Worm (Caenorhabditis elegans): ENCODE measurements around the gene T04A8.7.

T04A8.7 gene

DNA sequence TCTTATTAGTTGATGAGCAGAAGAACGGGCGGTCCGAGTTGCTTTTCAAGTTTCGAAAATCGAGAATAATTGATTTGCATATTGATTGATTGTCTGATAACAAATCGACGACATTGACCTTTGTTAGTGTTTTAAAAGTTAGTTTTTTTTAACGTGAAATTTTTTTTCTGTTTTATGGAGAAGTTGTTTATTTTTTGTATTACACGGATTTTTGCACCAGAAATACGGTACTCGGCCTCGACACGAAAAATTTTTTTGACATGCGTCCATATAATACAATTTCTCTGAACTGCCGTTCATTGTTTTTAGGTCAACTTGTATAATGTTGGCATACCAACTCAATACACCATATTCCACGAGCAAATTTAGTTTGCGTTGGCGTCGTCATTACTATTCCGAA lies 39.8 kb upstream of the T04A8.7 start, which contains the start of gene T23F11.2:
Gene T23F11.2, minus strand, starts transcription at position 101 of the 400 bp plus-strand sequence.
- TF ChIP-seq nfya-1 (tag; optimal IDR thresholded peaks at IDR 0.05; ENCODE audit: insufficient read depth) (no peak), egl-5 (tag; optimal IDR thresholded peaks at IDR 0.05) (no peak), nhr-11 (tag; optimal IDR thresholded peaks at IDR 0.05) (no peak), daf-12 (tag; optimal IDR thresholded peaks at IDR 0.05) (no peak), ZK546.5 (tag; optimal IDR thresholded peaks at IDR 0.05) (no peak), ceh-82 (tag; optimal IDR thresholded peaks at IDR 0.05) (no peak), ama-1 (optimal IDR thresholded peaks at IDR 0.05) (no peak), hmg-11 (tag; optimal IDR thresholded peaks at IDR 0.05) (no peak), lsy-12 (tag; optimal IDR thresholded peaks at IDR 0.05) (no peak), lin-15B (tag; optimal IDR thresholded peaks at IDR 0.05) (no peak), nhr-237 (tag; optimal IDR thresholded peaks at IDR 0.05) (no peak)

ce11 chrIII:4656415-4656814 lies 38.7 kb upstream of the T04A8.7 start:
- TF ChIP-seq ceh-9 (tag; optimal IDR thresholded peaks at IDR 0.05) = no peak
- no peak for TF ChIP-seq fos-1 (tag; optimal IDR thresholded peaks at IDR 0.05)
- TF ChIP-seq elt-1 (tag; optimal IDR thresholded peaks at IDR 0.05) = peak; percentile 9
- no peak for TF ChIP-seq nhr-67 (tag; optimal IDR thresholded peaks at IDR 0.05)
- no peak for TF ChIP-seq nhr-23 (tag; optimal IDR thresholded peaks at IDR 0.05)
- no peak for TF ChIP-seq ZK546.5 (tag; optimal IDR thresholded peaks at IDR 0.05)
- peak; percentile 85 for TF ChIP-seq lin-39 (tag; optimal IDR thresholded peaks at IDR 0.05)
- TF ChIP-seq lsy-12 (tag; optimal IDR thresholded peaks at IDR 0.05) = no peak
- peak; percentile 76 for TF ChIP-seq hmg-11 (tag; optimal IDR thresholded peaks at IDR 0.05)
- TF ChIP-seq tbx-2 (tag; optimal IDR thresholded peaks at IDR 0.05) = peak; percentile 8
- TF ChIP-seq lin-15B (tag; optimal IDR thresholded peaks at IDR 0.05) = peak; percentile 31
- peak; percentile 67 for TF ChIP-seq fkh-10 (GFP tag; optimal IDR thresholded peaks at IDR 0.05)
- TF ChIP-seq nfya-1 (tag; optimal IDR thresholded peaks at IDR 0.05; ENCODE audit: insufficient read depth) = peak; percentile 81
- peak; percentile 48 for TF ChIP-seq mdl-1 (tag; optimal IDR thresholded peaks at IDR 0.05)
- peak; percentile 49 for TF ChIP-seq snpc-4 (tag; optimal IDR thresholded peaks at IDR 0.05)
- TF ChIP-seq ceh-28 (tag; optimal IDR thresholded peaks at IDR 0.05) = peak; percentile 42
- no peak for TF ChIP-seq egl-27 (tag; optimal IDR thresholded peaks at IDR 0.05)

DNA sequence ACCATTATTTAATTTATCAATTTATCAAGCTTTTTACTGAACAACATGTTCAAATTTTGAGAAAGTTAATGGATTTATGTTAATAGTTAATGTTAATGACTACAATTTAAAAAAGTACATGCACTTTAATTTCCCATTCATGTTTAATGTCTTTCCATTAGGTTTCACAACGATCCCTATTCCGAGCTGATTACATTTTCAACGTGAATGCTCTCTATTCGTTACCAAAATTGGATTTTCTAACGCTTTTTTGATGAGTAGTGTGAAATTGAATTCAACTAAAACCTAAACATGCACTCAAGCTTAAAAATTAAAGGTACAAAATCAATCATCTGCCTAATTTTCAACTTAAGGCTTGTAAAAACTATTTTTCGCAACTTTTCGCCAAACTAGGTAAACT lies 37.8 kb upstream of the T04A8.7 start:
- TF ChIP-seq hmg-11 (tag; optimal IDR thresholded peaks at IDR 0.05) (no peak), skn-1 (tag; optimal IDR thresholded peaks at IDR 0.05) (no peak), unc-62 (GFP tag; optimal IDR thresholded peaks at IDR 0.05) (no peak), mml-1 (tag; optimal IDR thresholded peaks at IDR 0.05) (no peak), ceh-16 (tag; optimal IDR thresholded peaks at IDR 0.05) (no peak), jun-1 (tag; optimal IDR thresholded peaks at IDR 0.05) (no peak), pqm-1 (tag; optimal IDR thresholded peaks at IDR 0.05) (no peak), ceh-82 (tag; optimal IDR thresholded peaks at IDR 0.05) (no peak), aly-2 (tag; optimal IDR thresholded peaks at IDR 0.05) (no peak), ZK546.5 (tag; optimal IDR thresholded peaks at IDR 0.05) (no peak), ceh-28 (tag; optimal IDR thresholded peaks at IDR 0.05) (no peak), egl-27 (tag; optimal IDR thresholded peaks at IDR 0.05) (no peak), lin-15B (tag; optimal IDR thresholded peaks at IDR 0.05) (no peak), snpc-4 (tag; optimal IDR thresholded peaks at IDR 0.05) (no peak), nhr-237 (tag; optimal IDR thresholded peaks at IDR 0.05) (no peak)

DNA sequence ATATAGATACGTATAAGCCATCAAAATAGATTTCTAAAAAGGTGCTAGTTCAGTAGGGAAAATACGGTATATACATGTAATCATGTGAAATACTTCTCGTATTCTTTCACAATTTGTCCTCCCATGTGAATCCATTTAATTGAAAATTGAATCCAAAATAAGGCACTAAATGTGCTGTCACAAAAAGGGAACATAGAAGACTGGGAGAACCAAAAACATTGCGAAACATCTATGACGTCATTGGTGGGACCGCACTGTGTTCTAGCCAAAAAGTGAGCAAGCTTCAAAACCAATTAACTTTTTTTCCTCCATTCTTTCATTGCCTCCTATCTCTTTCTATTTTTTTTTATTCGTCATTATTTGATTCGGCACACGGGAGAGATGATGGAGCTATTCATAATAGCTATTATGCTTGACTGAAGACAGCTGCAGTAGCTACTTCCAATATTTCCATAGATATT lies 36.7 kb upstream of the T04A8.7 start, which contains the start of gene cdka-1:
Gene cdka-1, plus strand, starts transcription at position 411 of the 461 bp plus-strand sequence.
- no peak for TF ChIP-seq ceh-82 (tag; optimal IDR thresholded peaks at IDR 0.05)
- peak; percentile 38 for TF ChIP-seq nfya-1 (tag; optimal IDR thresholded peaks at IDR 0.05; ENCODE audit: insufficient read depth)
- TF ChIP-seq lin-39 (tag; optimal IDR thresholded peaks at IDR 0.05) = peak; percentile 36
- TF ChIP-seq nhr-28 (tag; optimal IDR thresholded peaks at IDR 0.05) = no peak
- TF ChIP-seq ztf-4 (tag; optimal IDR thresholded peaks at IDR 0.05) = no peak

ce11 chrIII:4659426-4659825 lies 35.7 kb upstream of the T04A8.7 start:
- TF ChIP-seq mml-1 (tag; optimal IDR thresholded peaks at IDR 0.05) (no peak), egl-5 (tag; optimal IDR thresholded peaks at IDR 0.05) (no peak), fos-1 (tag; optimal IDR thresholded peaks at IDR 0.05) (no peak), elt-3 (tag; optimal IDR thresholded peaks at IDR 0.05) (no peak), ZK546.5 (tag; optimal IDR thresholded peaks at IDR 0.05) (no peak), nhr-23 (tag; optimal IDR thresholded peaks at IDR 0.05) (no peak), zag-1 (tag; optimal IDR thresholded peaks at IDR 0.05) (no peak), jun-1 (tag; optimal IDR thresholded peaks at IDR 0.05) (no peak), pqm-1 (tag; optimal IDR thresholded peaks at IDR 0.05) (no peak), tbx-2 (tag; optimal IDR thresholded peaks at IDR 0.05) (no peak), nhr-76 (tag; optimal IDR thresholded peaks at IDR 0.05) (no peak), nhr-25 (tag; optimal IDR thresholded peaks at IDR 0.05) (no peak)
